Worm (Caenorhabditis elegans) whole organism, late embryonic: ENCODE data around the gene K07H8.9.

Experiments
- C08G9.2 ChIP-seq: sonication (generic microtip); optimal IDR thresholded peaks from 2 replicates; lab custom pipeline; 2016; ENCODE audit warnings: mild to moderate bottlenecking, missing genetic modification characterization, moderate library complexity, missing compliant biosample characterization
- C38D4.7 ChIP-seq: fragments of 200-800 bp; sonication (Bioruptor generic); optimal IDR thresholded peaks from 2 replicates; lab custom pipeline; 2018; ENCODE audit warnings: mild to moderate bottlenecking, missing genetic modification characterization, moderate library complexity, missing compliant biosample characterization
- F13H6.1 ChIP-seq: sonication (generic microtip); optimal IDR thresholded peaks from 2 replicates; lab custom pipeline; 2016; ENCODE audit warnings: missing genetic modification characterization, missing compliant biosample characterization
- K02D7.2 ChIP-seq: sonication (generic microtip); optimal IDR thresholded peaks from 2 replicates; lab custom pipeline; 2017; ENCODE audit warnings: mild to moderate bottlenecking, missing genetic modification characterization, missing compliant biosample characterization
- K09A11.1 ChIP-seq: sonication (generic microtip); optimal IDR thresholded peaks from 2 replicates; lab custom pipeline; 2017; ENCODE audit warnings: antibody characterized with exemption, mild to moderate bottlenecking, missing genetic modification characterization, missing compliant biosample characterization; ENCODE audit not compliant: insufficient read depth
- T23F11.4 ChIP-seq: fragments of 200-800 bp; sonication (Bioruptor generic); optimal IDR thresholded peaks from 2 replicates; lab custom pipeline; 2018; ENCODE audit warnings: mild to moderate bottlenecking, missing genetic modification characterization, missing compliant biosample characterization
- Y22D7AL.16 ChIP-seq: sonication (generic microtip); optimal IDR thresholded peaks from 2 replicates; lab custom pipeline; 2016; ENCODE audit warnings: missing genetic modification characterization, missing compliant biosample characterization
- ceh-2 ChIP-seq: sonication (generic microtip); optimal IDR thresholded peaks from 2 replicates; lab custom pipeline; 2016; ENCODE audit warnings: missing genotype, missing genetic modification characterization, missing compliant biosample characterization
- ceh-22 ChIP-seq: sonication (generic microtip); optimal IDR thresholded peaks from 2 replicates; lab custom pipeline; 2017; ENCODE audit warnings: missing biosample characterization, missing genetic modification characterization
- ceh-24 ChIP-seq: sonication (generic microtip); optimal IDR thresholded peaks from 2 replicates; lab custom pipeline; 2016; ENCODE audit warnings: mild to moderate bottlenecking, missing genetic modification characterization, missing compliant biosample characterization
- ceh-31 ChIP-seq: sonication (generic microtip); optimal IDR thresholded peaks from 2 replicates; lab custom pipeline; 2016; ENCODE audit warnings: missing genetic modification characterization, missing compliant biosample characterization
- ceh-48 ChIP-seq: sonication (generic microtip); optimal IDR thresholded peaks from 2 replicates; lab custom pipeline; 2016; ENCODE audit warnings: missing genetic modification characterization, inconsistent platforms, missing compliant biosample characterization
- elt-2 ChIP-seq: sonication (generic microtip); optimal IDR thresholded peaks from 2 replicates; lab custom pipeline; 2016; ENCODE audit warnings: missing genetic modification reagents, missing genetic modification characterization, missing compliant biosample characterization
- elt-4 ChIP-seq: sonication (generic microtip); optimal IDR thresholded peaks from 2 replicates; lab custom pipeline; 2016; ENCODE audit warnings: missing genetic modification characterization, missing compliant biosample characterization
- fax-1 ChIP-seq: sonication (generic microtip); optimal IDR thresholded peaks from 2 replicates; lab custom pipeline; 2016; ENCODE audit warnings: missing genotype, missing genetic modification characterization, missing compliant biosample characterization
- gmeb-2 ChIP-seq: sonication (generic microtip); optimal IDR thresholded peaks from 2 replicates; lab custom pipeline; 2016; ENCODE audit warnings: missing genetic modification characterization, inconsistent platforms, missing compliant biosample characterization
- hlh-13 ChIP-seq: fragments of 200-800 bp; sonication (Bioruptor generic); optimal IDR thresholded peaks from 2 replicates; lab custom pipeline; 2018; ENCODE audit warnings: mild to moderate bottlenecking, missing genetic modification characterization, missing compliant biosample characterization
- hlh-15 ChIP-seq: sonication (generic microtip); optimal IDR thresholded peaks from 2 replicates; lab custom pipeline; 2016; ENCODE audit warnings: missing genetic modification characterization, missing compliant biosample characterization
- hlh-30 ChIP-seq: sonication (generic microtip); optimal IDR thresholded peaks from 2 replicates; lab custom pipeline; 2017; ENCODE audit warnings: antibody characterized with exemption, missing genetic modification characterization, missing compliant biosample characterization; ENCODE audit not compliant: insufficient read depth
- lin-11 ChIP-seq: fragments of 200-800 bp; sonication (Bioruptor generic); optimal IDR thresholded peaks from 2 replicates; lab custom pipeline; 2018; ENCODE audit warnings: mild to moderate bottlenecking, missing genetic modification characterization, missing compliant biosample characterization
- nhr-11 ChIP-seq: fragments of 150-350 bp; optimal IDR thresholded peaks from 2 replicates; lab custom pipeline; 2014; ENCODE audit warnings: missing biosample characterization, missing genetic modification characterization
- nhr-232 ChIP-seq: sonication (generic microtip); optimal IDR thresholded peaks from 2 replicates; lab custom pipeline; 2016; ENCODE audit warnings: missing genetic modification characterization, missing compliant biosample characterization
- pha-4 ChIP-seq: fragments of 150-350 bp; optimal IDR thresholded peaks from 2 replicates; lab custom pipeline; 2018; ENCODE audit warnings: missing biosample characterization, missing genetic modification reagents, missing genetic modification characterization
- pqm-1 ChIP-seq: sonication (generic microtip); optimal IDR thresholded peaks from 2 replicates; lab custom pipeline; 2016; ENCODE audit warnings: missing genetic modification characterization, missing compliant biosample characterization
- pros-1 ChIP-seq: fragments of 150-350 bp; optimal IDR thresholded peaks from 2 replicates; lab custom pipeline; 2014; ENCODE audit warnings: missing biosample characterization, missing genetic modification reagents, missing genetic modification characterization
- sox-2 ChIP-seq: fragments of 200-800 bp; sonication (Bioruptor generic); IDR thresholded peaks from 2 replicates; pipeline ENCODE4 v1.3.6; 2022; ENCODE audit warnings: missing genetic modification reagents, missing genetic modification characterization, missing compliant biosample characterization
- syd-9 ChIP-seq: sonication (generic microtip); optimal IDR thresholded peaks from 2 replicates; lab custom pipeline; 2016; ENCODE audit warnings: mild to moderate bottlenecking, missing genetic modification characterization, moderate library complexity, missing compliant biosample characterization
- tbx-2 ChIP-seq: sonication (generic microtip); optimal IDR thresholded peaks from 2 replicates; lab custom pipeline; 2016; ENCODE audit warnings: missing genetic modification characterization, missing compliant biosample characterization
- ttx-3 ChIP-seq: sonication (generic microtip); optimal IDR thresholded peaks from 2 replicates; lab custom pipeline; 2016; ENCODE audit warnings: missing genetic modification reagents, missing genetic modification characterization, missing compliant biosample characterization
- unc-42 ChIP-seq: sonication (generic microtip); optimal IDR thresholded peaks from 2 replicates; lab custom pipeline; 2016; ENCODE audit warnings: missing genotype, missing genetic modification characterization, missing compliant biosample characterization
- unc-55 ChIP-seq: sonication (generic microtip); optimal IDR thresholded peaks from 2 replicates; lab custom pipeline; 2017; ENCODE audit warnings: missing biosample characterization, missing genetic modification reagents, missing genetic modification characterization
- unc-86 ChIP-seq: sonication (generic microtip); optimal IDR thresholded peaks from 2 replicates; lab custom pipeline; 2016; ENCODE audit warnings: missing genetic modification characterization, missing compliant biosample characterization
- zip-5 ChIP-seq: sonication (generic microtip); optimal IDR thresholded peaks from 2 replicates; lab custom pipeline; 2016; ENCODE audit warnings: missing genetic modification characterization, missing compliant biosample characterization
- ztf-16 ChIP-seq: sonication (generic microtip); optimal IDR thresholded peaks from 2 replicates; lab custom pipeline; 2017; ENCODE audit warnings: missing genetic modification characterization, missing compliant biosample characterization

K07H8.9 gene

ce11 chrIV:8266024-8266949, 20.0 kb downstream of the K07H8.9 start:
- TF ChIP-seq pqm-1 (no peak), gmeb-2 (tag; lab: Kevin White, UChicago) (no peak), ttx-3 (tag; lab: Kevin White, UChicago) (no peak), ceh-2 (tag; lab: Kevin White, UChicago) (no peak), ceh-48 (tag; lab: Kevin White, UChicago) (no peak), sox-2 (no peak), zip-5 (tag; lab: Kevin White, UChicago) (no peak), pha-4 (tag; lab: Kevin White, UChicago) (no peak), unc-86 (tag; lab: Kevin White, UChicago) (no peak), C08G9.2 (tag; lab: Kevin White, UChicago) (no peak), syd-9 (no peak), fax-1 (tag; lab: Kevin White, UChicago) (no peak), elt-2 (tag; lab: Kevin White, UChicago) (no peak), K09A11.1 (tag; lab: Kevin White, UChicago) (no peak)

ce11 chrIV:8262671-8263070, 23.6 kb downstream of the K07H8.9 start:
- no peak for TF ChIP-seq elt-4
- TF ChIP-seq T23F11.4 (GFP tag; lab: Kevin White, UChicago), result no peak
- no peak for TF ChIP-seq nhr-11 (tag; lab: Kevin White, UChicago)
- no peak for TF ChIP-seq C38D4.7
- no peak for TF ChIP-seq K02D7.2 (tag; lab: Kevin White, UChicago)
- no peak for TF ChIP-seq pha-4 (tag; lab: Kevin White, UChicago)
- no peak for TF ChIP-seq unc-86 (tag; lab: Kevin White, UChicago)
- TF ChIP-seq ceh-22 (tag; lab: Kevin White, UChicago), result no peak
- no peak for TF ChIP-seq tbx-2 (tag; lab: Kevin White, UChicago)
- no peak for TF ChIP-seq unc-55 (GFP tag; lab: Kevin White, UChicago)
- no peak for TF ChIP-seq fax-1 (tag; lab: Kevin White, UChicago)

- TF ChIP-seq Y22D7AL.16 (tag; lab: Kevin White, UChicago) (no peak), ztf-16 (tag; lab: Kevin White, UChicago) (no peak), sox-2 (no peak), unc-42 (no peak), nhr-232 (no peak)
Observed at ce11 chrIV:8260848-8261638, 25.2 kb downstream of the K07H8.9 start, which contains the start of gene vit-6. TSS of gene vit-6 (plus strand) at chrIV:8261157.

- no peak for TF ChIP-seq ceh-31 (tag; lab: Kevin White, UChicago)
- no peak for TF ChIP-seq C08G9.2 (tag; lab: Kevin White, UChicago)
- no peak for TF ChIP-seq nhr-11 (tag; lab: Kevin White, UChicago)
- TF ChIP-seq ceh-24 (tag; lab: Kevin White, UChicago), result no peak
- TF ChIP-seq gmeb-2 (tag; lab: Kevin White, UChicago), result no peak
- TF ChIP-seq pros-1 (tag; lab: Kevin White, UChicago), result no peak
- no peak for TF ChIP-seq elt-4
- TF ChIP-seq hlh-13 (GFP tag; lab: Kevin White, UChicago), result no peak
- TF ChIP-seq lin-11 (tag; lab: Kevin White, UChicago), result no peak
- TF ChIP-seq hlh-15, result no peak
- no peak for TF ChIP-seq unc-55 (GFP tag; lab: Kevin White, UChicago)
- TF ChIP-seq hlh-30, result no peak
- no peak for TF ChIP-seq F13H6.1
Observed at ce11 chrIV:8259904-8260303, 26.4 kb downstream of the K07H8.9 start, which contains the start of gene K07H8.7. TSS of gene K07H8.7 (minus strand) at chrIV:8260004.
